Worm (Caenorhabditis elegans) whole organism, L4 larva: ENCODE measurements around the gene dpy-13.

Source experiments
- F10B5.3 ChIP-seq: sonication (generic microtip); optimal IDR thresholded peaks from 2 replicates; lab custom pipeline; 2016; ENCODE audit warnings: mild to moderate bottlenecking, missing genetic modification characterization, missing compliant biosample characterization
- F49E8.2 ChIP-seq: sonication (generic microtip); optimal IDR thresholded peaks from 2 replicates; lab custom pipeline; 2016; ENCODE audit warnings: missing compliant biosample characterization, mild to moderate bottlenecking, missing genetic modification characterization, borderline replicate concordance
- T26A8.4 ChIP-seq: fragments of 200-800 bp; sonication (Bioruptor generic); IDR thresholded peaks from 2 replicates; pipeline ENCODE4 v1.3.6; 2022; ENCODE audit warnings: missing genetic modification characterization, missing compliant biosample characterization
- Y48G9A.11 ChIP-seq: fragments of 200-800 bp; sonication (Bioruptor generic); IDR thresholded peaks from 2 replicates; pipeline ENCODE4 v1.3.6; 2022; ENCODE audit warnings: missing genetic modification reagents, missing genetic modification characterization, missing compliant biosample characterization
- Y5F2A.4 ChIP-seq: fragments of 200-800 bp; sonication (Bioruptor generic); optimal IDR thresholded peaks from 2 replicates; lab custom pipeline; 2018; ENCODE audit warnings: mild to moderate bottlenecking, missing genetic modification characterization, missing compliant biosample characterization
- ZK337.2 ChIP-seq: fragments of 200-800 bp; sonication (Bioruptor generic); IDR thresholded peaks from 2 replicates; pipeline ENCODE4 v1.3.6; 2022; ENCODE audit warnings: missing genetic modification reagents, missing genetic modification characterization, missing compliant biosample characterization
- aha-1 ChIP-seq: fragments of 150-350 bp; peaks from one replicate; lab custom pipeline; 2014; ENCODE audit warnings: missing biosample characterization, missing genetic modification characterization
- aly-2 ChIP-seq: sonication (generic microtip); optimal IDR thresholded peaks from 2 replicates; lab custom pipeline; 2018; ENCODE audit warnings: missing biosample characterization, missing genetic modification characterization
- arid-1 ChIP-seq: fragments of 200-800 bp; sonication (Bioruptor generic); conservative IDR thresholded peaks from 2 replicates; pipeline ENCODE4 v1.3.6; 2022; ENCODE audit warnings: missing genetic modification reagents, missing genetic modification characterization, missing compliant biosample characterization
- attf-4 ChIP-seq: sonication (generic microtip); optimal IDR thresholded peaks from 3 replicates; lab custom pipeline; 2017; ENCODE audit warnings: missing biosample characterization, missing genetic modification characterization
- ceh-20 ChIP-seq: fragments of 200-800 bp; sonication (Bioruptor generic); IDR thresholded peaks from 2 replicates; pipeline ENCODE4 v1.3.6; 2022; ENCODE audit warnings: missing genetic modification reagents, missing genetic modification characterization, missing compliant biosample characterization
- ceh-28 ChIP-seq: fragments of 150-350 bp; optimal IDR thresholded peaks from 2 replicates; lab custom pipeline; 2014; ENCODE audit warnings: missing biosample characterization, missing genetic modification reagents, missing genetic modification characterization
- ceh-44 ChIP-seq: fragments of 200-800 bp; sonication (Bioruptor generic); IDR thresholded peaks from 2 replicates; pipeline ENCODE4 v1.3.6; 2022; ENCODE audit warnings: missing genetic modification reagents, missing genetic modification characterization, missing compliant biosample characterization
- ceh-62 ChIP-seq: sonication (generic microtip); optimal IDR thresholded peaks from 2 replicates; lab custom pipeline; 2017; ENCODE audit warnings: missing biosample characterization, missing genetic modification characterization
- daf-12 ChIP-seq: fragments of 150-350 bp; optimal IDR thresholded peaks from 2 replicates; lab custom pipeline; 2014; ENCODE audit warnings: missing biosample characterization, missing genetic modification reagents, missing genetic modification characterization
- dmd-6 ChIP-seq: fragments of 200-800 bp; sonication (Bioruptor generic); IDR thresholded peaks from 2 replicates; pipeline ENCODE4 v1.3.6; 2022; ENCODE audit warnings: missing genetic modification reagents, missing genetic modification characterization, missing compliant biosample characterization
- dmd-8 ChIP-seq: fragments of 200-800 bp; sonication (Bioruptor generic); IDR thresholded peaks from 2 replicates; pipeline ENCODE4 v1.3.6; 2022; ENCODE audit warnings: missing genetic modification characterization, missing compliant biosample characterization
- dpl-1 ChIP-seq: fragments of 150-350 bp; optimal IDR thresholded peaks from 2 replicates; lab custom pipeline; 2014; ENCODE audit warnings: missing biosample characterization, missing genetic modification reagents, missing genetic modification characterization
- egl-27 ChIP-seq: sonication (generic microtip); optimal IDR thresholded peaks from 3 replicates; lab custom pipeline; 2017; ENCODE audit warnings: missing biosample characterization, missing genetic modification reagents, missing genetic modification characterization
- fos-1 ChIP-seq: fragments of 150-350 bp; optimal IDR thresholded peaks from 2 replicates; lab custom pipeline; 2014; ENCODE audit warnings: missing biosample characterization, missing genetic modification characterization
- hlh-11 ChIP-seq: fragments of 200-800 bp; sonication (Bioruptor generic); optimal IDR thresholded peaks from 2 replicates; lab custom pipeline; 2018; ENCODE audit warnings: mild to moderate bottlenecking, missing genetic modification characterization, missing compliant biosample characterization
- lin-13 ChIP-seq: fragments of 150-350 bp; optimal IDR thresholded peaks from 2 replicates; lab custom pipeline; 2014; ENCODE audit warnings: missing biosample characterization, missing genetic modification reagents, missing genetic modification characterization
- lin-29 ChIP-seq: fragments of 200-800 bp; sonication (Bioruptor generic); IDR thresholded peaks from 2 replicates; pipeline ENCODE4 v1.3.6; 2022; ENCODE audit warnings: missing genetic modification reagents, missing genetic modification characterization, missing compliant biosample characterization
- lin-39 ChIP-seq: fragments of 150-350 bp; optimal IDR thresholded peaks from 2 replicates; lab custom pipeline; 2014; ENCODE audit warnings: missing biosample characterization, missing genetic modification reagents, missing genetic modification characterization
- lsy-2 ChIP-seq, 2 experiments: fragments of 150-350 bp in 1 of 2; sonication (generic microtip) in 1 of 2; optimal IDR thresholded peaks; 2 replicates each; lab custom pipeline; 2014 to 2017; ENCODE audit warnings: missing biosample characterization in 2 of 2, missing genetic modification characterization in 2 of 2
- madf-5 ChIP-seq, 2 experiments: fragments of 200-800 bp; sonication (Bioruptor generic); IDR thresholded peaks; 2 replicates each; pipeline ENCODE4 v1.3.6; 2022; ENCODE audit warnings: missing compliant biosample characterization in 2 of 2, missing genetic modification characterization in 2 of 2
- mxl-3 ChIP-seq: fragments of 200-800 bp; sonication (Bioruptor generic); optimal IDR thresholded peaks from 2 replicates; lab custom pipeline; 2018; ENCODE audit warnings: mild to moderate bottlenecking, missing genetic modification characterization, missing compliant biosample characterization
- nhr-28 ChIP-seq: fragments of 150-350 bp; optimal IDR thresholded peaks from 2 replicates; lab custom pipeline; 2014; ENCODE audit warnings: missing biosample characterization, missing genetic modification characterization
- nhr-6 ChIP-seq: fragments of 150-350 bp; optimal IDR thresholded peaks from 2 replicates; lab custom pipeline; 2014; ENCODE audit warnings: missing biosample characterization, missing genetic modification characterization
- nhr-77 ChIP-seq: fragments of 150-350 bp; optimal IDR thresholded peaks from 2 replicates; lab custom pipeline; 2014; ENCODE audit warnings: missing biosample characterization, missing genetic modification characterization
- pha-4 ChIP-seq, 2 experiments: fragments of 150-350 bp in 1 of 2; fragments of 200-800 bp in 1 of 2; sonication (Bioruptor generic) in 1 of 2; IDR thresholded peaks in 1 of 2; optimal IDR thresholded peaks in 1 of 2; 2 replicates each; pipeline versions ENCODE4 v1.3.6 to Lab custom; 2014 to 2022; ENCODE audit warnings: missing genetic modification characterization in 2 of 2, missing genetic modification reagents in 2 of 2, missing biosample characterization in 1 of 2, missing compliant biosample characterization in 1 of 2
- php-3 ChIP-seq: fragments of 200-800 bp; sonication (Bioruptor generic); IDR thresholded peaks from 2 replicates; pipeline ENCODE4 v1.3.6; 2022; ENCODE audit warnings: missing genetic modification reagents, missing genetic modification characterization, missing compliant biosample characterization
- pqm-1 ChIP-seq: sonication (generic microtip); optimal IDR thresholded peaks from 2 replicates; lab custom pipeline; 2017; ENCODE audit warnings: missing biosample characterization, missing genetic modification characterization
- saeg-2 ChIP-seq: fragments of 200-800 bp; sonication (Bioruptor generic); IDR thresholded peaks from 2 replicates; pipeline ENCODE4 v1.3.6; 2022; ENCODE audit warnings: missing genetic modification reagents, missing genetic modification characterization, missing compliant biosample characterization
- set-16 ChIP-seq: fragments of 200-800 bp; sonication (Bioruptor generic); IDR thresholded peaks from 2 replicates; pipeline ENCODE4 v1.3.6; 2022; ENCODE audit warnings: missing genetic modification reagents, missing genetic modification characterization, missing compliant biosample characterization
- snpc-1.2 ChIP-seq: fragments of 200-800 bp; sonication (Bioruptor generic); IDR thresholded peaks from 2 replicates; pipeline ENCODE4 v1.3.6; 2022; ENCODE audit warnings: missing genetic modification reagents, missing genetic modification characterization, missing compliant biosample characterization
- snpc-4 ChIP-seq: fragments of 150-350 bp; optimal IDR thresholded peaks from 2 replicates; lab custom pipeline; 2014; ENCODE audit warnings: missing biosample characterization, missing genetic modification characterization
- spr-3 ChIP-seq: fragments of 200-800 bp; sonication (Bioruptor generic); optimal IDR thresholded peaks from 2 replicates; lab custom pipeline; 2018; ENCODE audit warnings: mild to moderate bottlenecking, missing genetic modification characterization, missing compliant biosample characterization
- tag-97 ChIP-seq: fragments of 200-800 bp; sonication (Bioruptor generic); IDR thresholded peaks from 2 replicates; pipeline ENCODE4 v1.3.6; 2022; ENCODE audit warnings: missing genetic modification characterization, missing compliant biosample characterization
- unc-62 ChIP-seq, 3 experiments: fragments of 150-350 bp in 1 of 3; sonication (generic microtip); optimal IDR thresholded peaks in 2 of 3; peaks in 1 of 3; 1 replicate in 1 of 3; 2 replicates in 2 of 3; lab custom pipeline; 2014 to 2017; ENCODE audit warnings: missing biosample characterization in 3 of 3, missing genetic modification characterization in 3 of 3, missing genetic modification reagents in 3 of 3, missing genotype in 1 of 3
- zfp-3 ChIP-seq: fragments of 200-800 bp; sonication (Bioruptor generic); conservative IDR thresholded peaks from 2 replicates; pipeline ENCODE4 v1.3.6; 2022; ENCODE audit warnings: missing genetic modification reagents, missing genetic modification characterization, missing compliant biosample characterization

dpy-13 gene

DNA sequence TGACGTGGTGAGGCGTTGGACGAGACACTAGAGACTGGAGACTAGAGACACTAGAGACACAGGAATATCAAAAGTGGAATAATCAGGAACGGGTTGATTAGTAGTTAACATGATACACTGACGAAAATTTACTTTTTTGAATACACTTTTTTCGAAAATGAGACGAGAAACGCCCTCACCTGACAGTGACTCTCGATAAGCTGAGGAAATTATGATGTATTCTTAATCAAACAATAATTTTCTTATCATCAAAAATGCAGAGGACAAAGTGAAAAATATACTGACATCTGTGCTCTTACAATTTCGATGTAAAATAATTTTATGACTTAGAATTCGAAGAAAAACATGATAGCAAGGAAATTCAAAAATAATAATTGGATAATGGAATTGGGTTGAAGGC lies 24.0 kb downstream of the dpy-13 start:
- TF ChIP-seq unc-62 (GFP tag; optimal IDR thresholded peaks at IDR 0.05 in 1 of 2; lab: Kevin White, UChicago) = peak in 1 of 2 experiments; percentile 70
- no peak for TF ChIP-seq unc-62 (tag; optimal IDR thresholded peaks at IDR 0.05; lab: Kevin White, UChicago)
- peak; percentile 74 for TF ChIP-seq pqm-1 (tag; lab: Kevin White, UChicago)
- TF ChIP-seq Y5F2A.4 (GFP tag; lab: Kevin White, UChicago) = no peak
- TF ChIP-seq spr-3 (GFP tag; lab: Kevin White, UChicago) = no peak
- no peak for TF ChIP-seq madf-5 (GFP tag; IDR thresholded peaks at IDR 0.05; lab: Robert Waterston, UW)
- peak; percentile 45 for TF ChIP-seq nhr-28
- TF ChIP-seq mxl-3 (GFP tag; lab: Kevin White, UChicago) = no peak
- TF ChIP-seq nhr-6 = no peak
- TF ChIP-seq dpl-1 = no peak
- TF ChIP-seq dmd-6 (GFP tag; lab: Robert Waterston, UW) = peak; percentile 58
- TF ChIP-seq lin-29 (GFP tag; lab: Robert Waterston, UW) = no peak
- TF ChIP-seq lin-39 = no peak
- peak; percentile 19 for TF ChIP-seq hlh-11 (tag; lab: Kevin White, UChicago)
- TF ChIP-seq snpc-4 (tag; lab: Kevin White, UChicago) = no peak

DNA sequence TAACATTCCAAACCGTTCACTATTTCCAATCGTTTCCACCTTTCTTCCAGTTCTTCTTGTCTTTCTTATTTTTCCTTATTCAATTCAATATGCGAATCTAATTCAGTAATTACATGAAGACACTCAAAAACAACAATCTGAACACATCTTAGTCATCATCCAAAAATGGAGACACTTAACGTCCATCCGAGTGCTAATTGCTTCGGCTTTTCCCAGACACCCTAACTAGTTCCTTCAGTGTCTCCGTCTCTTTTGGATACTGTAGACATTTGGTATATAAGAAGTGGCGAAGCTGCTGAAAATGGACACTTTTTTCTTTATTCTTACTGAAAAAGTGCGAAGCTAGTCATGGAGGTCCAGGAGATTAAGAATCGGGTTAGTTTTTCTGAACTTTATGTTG lies 27.6 kb downstream of the dpy-13 start, which contains the start of gene col-33:
col-33 (plus strand) TSS at position 301 of the 400 bp plus-strand sequence.
- TF ChIP-seq ceh-44 (GFP tag; lab: Robert Waterston, UW) (no peak), ceh-20 (no peak), snpc-1.2 (GFP tag; lab: Robert Waterston, UW) (no peak), spr-3 (GFP tag; lab: Kevin White, UChicago) (no peak), F10B5.3 (tag; lab: Kevin White, UChicago) (no peak), nhr-77 (no peak)

DNA sequence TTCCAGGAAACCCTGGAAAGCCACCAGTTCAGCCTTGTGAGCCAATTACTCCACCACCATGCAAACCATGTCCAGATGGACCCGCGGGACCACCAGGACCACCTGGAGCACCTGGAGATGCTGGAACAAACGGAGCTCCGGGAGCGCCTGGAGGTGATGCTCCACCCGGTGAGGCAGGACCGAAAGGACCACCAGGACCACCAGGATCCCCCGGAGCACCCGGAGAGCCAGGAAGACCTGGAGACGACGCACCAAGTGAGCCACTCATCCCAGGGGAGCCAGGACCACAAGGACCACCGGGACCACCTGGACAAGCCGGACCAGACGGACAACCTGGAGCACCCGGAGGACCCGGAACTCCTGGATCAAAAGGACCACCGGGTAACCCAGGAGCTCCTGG lies 29.2 kb downstream of the dpy-13 start:
- no peak for TF ChIP-seq ceh-28 (tag; lab: Kevin White, UChicago)
- peak; percentile 98 for TF ChIP-seq set-16 (GFP tag; lab: Robert Waterston, UW)
- no peak for TF ChIP-seq arid-1 (GFP tag; lab: Robert Waterston, UW)
- TF ChIP-seq php-3 (GFP tag; lab: Robert Waterston, UW) = 0 out of 2 replicates have a peak, but pooled peaks have one; percentile 24
- peak; percentile 55; the same call in 1 of the 2 replicates for TF ChIP-seq pha-4 (GFP tag; IDR thresholded peaks at IDR 0.05; lab: Robert Waterston, UW)
- TF ChIP-seq pha-4 (tag; optimal IDR thresholded peaks at IDR 0.05; lab: Kevin White, UChicago) = no peak

DNA sequence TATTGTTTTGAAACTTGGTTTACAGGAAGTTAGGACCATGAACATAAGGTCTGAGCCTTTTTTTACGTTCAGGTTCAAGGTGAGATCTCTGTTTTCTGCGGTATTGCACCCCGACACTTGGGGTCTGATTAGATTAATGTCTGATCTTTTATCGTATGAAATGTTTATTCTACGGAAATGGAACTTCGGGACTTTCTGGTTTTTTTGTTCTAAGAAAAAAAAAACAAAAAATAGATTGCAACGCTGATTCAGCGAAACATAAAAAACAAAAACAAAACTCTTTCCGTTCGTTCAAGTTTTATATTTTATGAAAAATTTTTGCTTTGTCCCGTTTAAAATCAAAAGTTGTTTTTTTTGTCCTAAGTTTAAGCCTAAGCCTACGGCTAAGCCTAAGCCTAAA lies 29.8 kb downstream of the dpy-13 start, which contains the start of gene F36A4.5:
F36A4.5 (plus strand) TSS at position 301 of the 400 bp plus-strand sequence.
- no peak for TF ChIP-seq dmd-6 (GFP tag; lab: Robert Waterston, UW)
- no peak for TF ChIP-seq ZK337.2
- TF ChIP-seq lin-13 (GFP tag; lab: Kevin White, UChicago) = no peak
- TF ChIP-seq attf-4 (tag; lab: Kevin White, UChicago) = no peak
- no peak for TF ChIP-seq Y48G9A.11 (GFP tag; lab: Robert Waterston, UW)
- TF ChIP-seq tag-97 = no peak
- TF ChIP-seq F49E8.2 = no peak

DNA sequence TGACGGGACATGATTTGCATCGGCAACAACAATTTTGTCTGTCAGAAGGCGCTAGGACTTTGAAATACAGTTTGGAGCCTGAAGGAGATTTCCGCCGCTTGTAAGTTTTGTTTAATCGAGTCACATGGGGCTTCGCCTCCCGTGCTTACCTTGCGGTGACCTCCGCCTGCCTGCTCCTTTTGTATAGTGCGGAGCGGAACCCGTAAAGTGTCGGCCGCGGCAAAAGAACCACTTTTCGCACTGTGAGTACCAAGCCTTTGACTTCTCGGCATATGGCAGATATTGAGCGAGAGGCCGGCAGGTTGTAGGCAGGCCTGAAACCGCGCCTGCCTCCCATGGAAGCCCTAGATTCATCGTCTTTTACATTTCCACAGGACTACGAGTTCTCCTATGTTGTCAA lies 30.5 kb downstream of the dpy-13 start:
- no peak for TF ChIP-seq lsy-2 (tag; optimal IDR thresholded peaks at IDR 0.05; lab: Kevin White, UChicago)
- TF ChIP-seq aha-1 (tag; lab: Kevin White, UChicago) = no peak
- no peak for TF ChIP-seq daf-12
- no peak for TF ChIP-seq aly-2
- TF ChIP-seq fos-1 (tag; lab: Kevin White, UChicago) = no peak
- TF ChIP-seq T26A8.4 (GFP tag; lab: Robert Waterston, UW) = no peak
- TF ChIP-seq set-16 (GFP tag; lab: Robert Waterston, UW) = peak; percentile 60; the same call in 1 of the 2 replicates
- no peak for TF ChIP-seq zfp-3 (GFP tag; lab: Robert Waterston, UW)
- TF ChIP-seq Y5F2A.4 (GFP tag; lab: Kevin White, UChicago) = no peak
- no peak for TF ChIP-seq ceh-62 (tag; lab: Kevin White, UChicago)
- TF ChIP-seq saeg-2 (GFP tag; lab: Robert Waterston, UW) = no peak
- no peak for TF ChIP-seq mxl-3 (GFP tag; lab: Kevin White, UChicago)
- TF ChIP-seq dmd-8 (GFP tag; lab: Robert Waterston, UW) = 0 out of 2 replicates have a peak, but pooled peaks have one; percentile 35
- TF ChIP-seq egl-27 = no peak
